Worm (Caenorhabditis elegans): Measurements from ENCODE around the gene srab-6.

DNA sequence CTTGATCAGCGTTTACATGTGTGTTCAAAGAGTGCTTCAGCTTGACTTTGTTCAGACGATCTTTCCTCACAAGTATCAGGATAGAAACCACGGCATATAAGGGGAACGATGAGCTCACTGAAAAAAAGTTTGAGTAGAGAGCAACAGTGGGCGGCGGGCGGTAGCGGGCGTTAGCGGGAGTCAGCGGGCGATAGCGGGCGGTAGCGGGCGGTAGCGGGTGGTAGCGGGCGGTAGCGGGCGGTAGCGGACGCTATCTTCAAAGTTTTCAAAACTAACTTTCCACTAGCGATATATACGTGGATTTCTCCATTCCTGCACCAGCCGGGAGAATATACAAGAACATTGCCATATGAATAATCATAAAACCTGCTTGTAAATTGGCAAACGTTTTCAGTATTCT, 6.5 kb downstream of the srab-6 start:
- TF ChIP-seq nhr-77 (tag; optimal IDR thresholded peaks at IDR 0.05), result no peak
- no peak for TF ChIP-seq lin-13 (GFP tag; optimal IDR thresholded peaks at IDR 0.05)
- no peak for TF ChIP-seq blmp-1 (tag; optimal IDR thresholded peaks at IDR 0.05)
- TF ChIP-seq fkh-10 (GFP tag; optimal IDR thresholded peaks at IDR 0.05), result no peak
- TF ChIP-seq ceh-82 (tag; optimal IDR thresholded peaks at IDR 0.05), result no peak
- TF ChIP-seq nhr-84 (tag; optimal IDR thresholded peaks at IDR 0.05), result no peak
- no peak for TF ChIP-seq ztf-4 (tag; optimal IDR thresholded peaks at IDR 0.05)
- TF ChIP-seq mep-1 (tag; optimal IDR thresholded peaks at IDR 0.05), result no peak

Data from whole organism, L1 larva.